Worm (Caenorhabditis elegans): Measurements from ENCODE around the gene ptp-2.
A peak's percentile ranks its signal among the peaks of the same experiment; 100 is the strongest.

ptp-2 gene

DNA sequence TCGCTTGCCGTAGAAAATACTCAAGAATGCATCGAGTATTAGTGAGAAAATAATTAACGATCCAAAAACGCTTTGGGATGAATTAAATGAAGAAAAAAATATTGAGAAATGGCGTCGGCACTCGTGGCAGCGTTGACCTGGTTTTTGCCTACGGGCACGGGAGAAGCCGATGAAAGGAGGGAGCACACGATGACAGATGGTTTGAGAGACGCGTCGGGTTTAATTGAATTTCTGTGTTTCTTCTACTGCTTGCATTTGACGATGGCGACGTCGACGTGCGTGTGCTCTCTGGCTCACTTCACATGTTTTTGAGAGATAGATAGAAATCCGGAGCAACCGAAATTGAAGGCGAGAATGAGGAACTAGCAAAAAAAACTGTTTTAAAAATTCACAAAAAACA is 32.2 kb downstream of the ptp-2 start:
- peak; percentile 90 for TF ChIP-seq unc-42 (tag; optimal IDR thresholded peaks at IDR 0.05)
- TF ChIP-seq ztf-16 (tag; optimal IDR thresholded peaks at IDR 0.05), result no peak
- TF ChIP-seq ceh-31 (tag; optimal IDR thresholded peaks at IDR 0.05), result peak; percentile 7
- TF ChIP-seq dve-1 (tag; optimal IDR thresholded peaks at IDR 0.05), result no peak

DNA sequence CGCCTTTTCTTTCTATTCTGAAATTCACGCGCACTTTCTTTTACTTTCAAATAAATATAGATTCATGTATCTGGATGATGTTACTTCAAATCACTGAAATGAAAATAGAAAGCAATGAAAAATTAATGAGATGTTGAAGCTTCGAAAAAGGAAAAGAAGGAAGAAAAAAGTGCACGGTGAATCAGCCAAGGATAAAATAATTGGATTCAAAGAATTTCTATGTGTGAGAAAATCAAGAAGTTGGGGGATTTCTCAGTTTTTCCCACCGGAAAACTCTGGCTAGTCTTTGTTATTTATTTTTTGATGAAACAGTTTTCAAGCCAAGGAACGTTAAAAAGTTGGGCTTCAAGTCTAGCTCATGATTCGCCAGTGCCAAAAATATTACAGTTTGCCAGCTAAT is 33.3 kb downstream of the ptp-2 start:
- TF ChIP-seq fax-1 (tag; optimal IDR thresholded peaks at IDR 0.05), result no peak
- TF ChIP-seq rnt-1 (tag; optimal IDR thresholded peaks at IDR 0.05), result no peak
- TF ChIP-seq gmeb-2 (tag; optimal IDR thresholded peaks at IDR 0.05), result no peak
- no peak for TF ChIP-seq zip-5 (tag; optimal IDR thresholded peaks at IDR 0.05)
- TF ChIP-seq pha-4 (tag; optimal IDR thresholded peaks at IDR 0.05), result no peak
- TF ChIP-seq elt-4 (tag; optimal IDR thresholded peaks at IDR 0.05), result no peak
- TF ChIP-seq ceh-30 (tag; optimal IDR thresholded peaks at IDR 0.05), result no peak
- no peak for TF ChIP-seq F13H6.1 (tag; optimal IDR thresholded peaks at IDR 0.05)
- TF ChIP-seq madf-2 (tag; optimal IDR thresholded peaks at IDR 0.05), result no peak
- no peak for TF ChIP-seq ceh-18 (tag; optimal IDR thresholded peaks at IDR 0.05)
- TF ChIP-seq dmd-4 (tag; optimal IDR thresholded peaks at IDR 0.05; ENCODE audit: borderline replicate concordance), result no peak
- TF ChIP-seq elt-2 (tag; optimal IDR thresholded peaks at IDR 0.05), result no peak

DNA sequence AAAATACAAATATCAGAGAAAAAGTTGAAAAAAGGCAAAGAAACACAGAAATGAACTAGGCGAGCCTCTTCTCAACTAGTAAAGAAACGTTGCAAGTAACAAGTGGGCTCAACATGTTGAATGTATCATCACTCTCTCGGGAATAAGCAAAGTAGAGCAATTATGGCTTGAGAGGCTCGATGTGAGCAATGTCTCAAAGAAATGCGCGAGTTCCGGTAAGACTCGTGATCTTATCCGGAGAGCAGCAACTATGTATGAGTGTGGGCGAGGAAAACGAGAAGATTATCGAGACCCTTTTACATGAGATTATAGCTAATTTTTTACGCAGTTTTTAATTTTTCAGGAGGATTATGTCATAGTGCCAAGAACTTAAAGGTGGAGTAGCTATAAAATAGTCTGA is 33.8 kb downstream of the ptp-2 start:
- no peak for TF ChIP-seq ceh-18 (tag; optimal IDR thresholded peaks at IDR 0.05)
- no peak for TF ChIP-seq pros-1 (tag; optimal IDR thresholded peaks at IDR 0.05)
- TF ChIP-seq che-1 (tag; optimal IDR thresholded peaks at IDR 0.05), result no peak
- TF ChIP-seq ceh-31 (tag; optimal IDR thresholded peaks at IDR 0.05), result no peak
- no peak for TF ChIP-seq sox-4 (tag; optimal IDR thresholded peaks at IDR 0.05)
- TF ChIP-seq ceh-14 (tag; optimal IDR thresholded peaks at IDR 0.05), result no peak
- TF ChIP-seq ceh-9 (tag; optimal IDR thresholded peaks at IDR 0.05), result no peak
- no peak for TF ChIP-seq C08G9.2 (tag; optimal IDR thresholded peaks at IDR 0.05)
- no peak for TF ChIP-seq fkh-10 (GFP tag; optimal IDR thresholded peaks at IDR 0.05)
- no peak for TF ChIP-seq F13H6.1 (tag; optimal IDR thresholded peaks at IDR 0.05)
- TF ChIP-seq eyg-1 (tag; optimal IDR thresholded peaks at IDR 0.05), result no peak
- TF ChIP-seq sox-2 (GFP tag; IDR thresholded peaks at IDR 0.05), result no peak
- TF ChIP-seq ahr-1 (tag; optimal IDR thresholded peaks at IDR 0.05), result no peak
- no peak for TF ChIP-seq nhr-11 (tag; optimal IDR thresholded peaks at IDR 0.05)
- no peak for TF ChIP-seq unc-3 (GFP tag; conservative IDR thresholded peaks at IDR 0.05)
- TF ChIP-seq unc-3 (tag; optimal IDR thresholded peaks at IDR 0.05), result no peak
- TF ChIP-seq ceh-48 (tag; optimal IDR thresholded peaks at IDR 0.05), result no peak
- TF ChIP-seq K02D7.2 (tag; optimal IDR thresholded peaks at IDR 0.05), result no peak
- TF ChIP-seq pha-4 (tag; optimal IDR thresholded peaks at IDR 0.05), result no peak
- no peak for TF ChIP-seq pax-1 (tag; optimal IDR thresholded peaks at IDR 0.05)
- no peak for TF ChIP-seq hlh-8 (tag; optimal IDR thresholded peaks at IDR 0.05)

DNA sequence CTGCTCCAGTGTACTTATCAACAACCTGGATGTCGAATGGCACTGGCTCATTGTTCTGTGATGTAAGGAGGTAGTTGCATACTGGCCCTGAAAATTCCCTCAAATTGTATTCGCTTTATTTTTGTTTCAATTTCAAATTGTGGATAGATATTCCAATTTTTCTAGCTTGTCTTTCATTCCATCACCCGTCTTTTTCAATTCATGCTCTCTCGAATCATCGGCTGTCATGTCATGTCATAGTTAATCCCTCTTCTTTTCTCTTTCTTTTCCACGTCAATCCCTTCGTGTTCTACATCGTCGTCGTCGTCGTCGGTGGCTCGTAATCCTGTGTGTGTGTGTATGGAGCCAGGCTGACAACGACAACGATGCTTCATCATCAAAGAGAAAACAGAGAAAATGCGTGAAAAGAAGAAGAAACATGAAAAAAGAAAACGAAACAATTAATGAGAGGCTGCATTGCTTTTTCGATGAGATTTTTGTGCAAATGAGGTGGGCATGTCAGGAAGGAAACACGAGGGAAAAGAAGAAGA is 37.3 kb downstream of the ptp-2 start:
- no peak for TF ChIP-seq nhr-232 (tag; optimal IDR thresholded peaks at IDR 0.05)
- TF ChIP-seq unc-42 (tag; optimal IDR thresholded peaks at IDR 0.05), result peak; percentile 27
- TF ChIP-seq ceh-14 (tag; optimal IDR thresholded peaks at IDR 0.05), result peak; percentile 12
- no peak for TF ChIP-seq nhr-11 (tag; optimal IDR thresholded peaks at IDR 0.05)
- TF ChIP-seq unc-55 (GFP tag; optimal IDR thresholded peaks at IDR 0.05), result peak; percentile 37

DNA sequence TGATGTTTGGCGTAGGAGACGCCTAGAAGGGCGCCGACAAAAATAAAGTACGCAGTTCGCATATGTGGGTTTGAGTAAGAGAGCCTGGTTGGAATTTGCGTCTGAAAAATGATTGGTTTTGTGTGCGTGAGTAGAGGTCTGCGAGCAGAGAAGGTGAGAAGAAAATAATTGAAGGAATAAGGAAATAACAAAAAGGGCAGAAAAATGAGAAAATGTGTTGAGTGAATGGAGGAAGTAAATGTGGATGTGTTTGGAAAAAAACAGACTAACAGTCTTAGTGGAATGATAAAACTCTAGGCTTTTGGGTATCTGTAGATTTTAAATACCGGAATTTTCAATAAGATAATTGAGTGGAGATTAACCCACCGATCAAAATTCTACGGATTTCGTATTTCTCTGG is 38.1 kb downstream of the ptp-2 start, which contains the start of gene casy-1:
Gene casy-1, minus strand, starts transcription at position 101 of the 400 bp plus-strand sequence.
- TF ChIP-seq dmd-4 (tag; optimal IDR thresholded peaks at IDR 0.05; ENCODE audit: borderline replicate concordance), result no peak
- no peak for TF ChIP-seq madf-2 (tag; optimal IDR thresholded peaks at IDR 0.05)
- no peak for TF ChIP-seq zip-5 (tag; optimal IDR thresholded peaks at IDR 0.05)
- no peak for TF ChIP-seq sox-2 (GFP tag; IDR thresholded peaks at IDR 0.05)
- no peak for TF ChIP-seq ceh-34 (tag; optimal IDR thresholded peaks at IDR 0.05)
- TF ChIP-seq ceh-9 (tag; optimal IDR thresholded peaks at IDR 0.05), result no peak
- TF ChIP-seq pha-2 (tag; optimal IDR thresholded peaks at IDR 0.05), result no peak

Data from whole organism, late embryonic.